Fruit fly (Drosophila melanogaster) whole organism, embryonic: ENCODE measurements around the gene kat80.

Experiments used
- Bdp1 ChIP-seq: fragments of 200-800 bp; sonication (Bioruptor generic); optimal IDR thresholded peaks from 3 replicates; lab custom pipeline; 2016; ENCODE audit warnings: missing biosample characterization, missing genetic modification characterization
- CG12942 ChIP-seq: fragments of 200-800 bp; sonication (Bioruptor generic); optimal IDR thresholded peaks from 3 replicates; lab custom pipeline; 2016; ENCODE audit warnings: missing biosample characterization, missing genetic modification characterization
- CG13123 ChIP-seq: fragments of 200-800 bp; sonication (Bioruptor generic); optimal IDR thresholded peaks from 2 replicates; lab custom pipeline; 2016; ENCODE audit warnings: missing biosample characterization, missing genetic modification characterization
- CG13775 ChIP-seq: fragments of 200-800 bp; sonication (Bioruptor generic); optimal IDR thresholded peaks from 3 replicates; lab custom pipeline; 2017; ENCODE audit warnings: missing biosample characterization, mild to moderate bottlenecking, missing genetic modification characterization
- CG17612 ChIP-seq: fragments of 200-800 bp; sonication (Bioruptor generic); IDR thresholded peaks from 2 replicates; pipeline ENCODE4 v1.3.6; 2022; ENCODE audit warnings: missing biosample characterization, missing genetic modification characterization
- CG17912 ChIP-seq: fragments of 200-800 bp; sonication (Bioruptor generic); optimal IDR thresholded peaks from 2 replicates; lab custom pipeline; 2018; ENCODE audit warnings: missing biosample characterization, mild to moderate bottlenecking, missing genetic modification characterization
- CG18476 ChIP-seq: fragments of 200-800 bp; sonication (Bioruptor generic); optimal IDR thresholded peaks from 2 replicates; lab custom pipeline; 2016; ENCODE audit warnings: missing biosample characterization, mild to moderate bottlenecking, missing genetic modification characterization
- CG2875 ChIP-seq: fragments of 200-800 bp; sonication (Bioruptor generic); optimal IDR thresholded peaks from 2 replicates; lab custom pipeline; 2017; ENCODE audit warnings: missing biosample characterization, mild to moderate bottlenecking, missing genetic modification characterization, missing genetic modification reagents
- CG33557 ChIP-seq: fragments of 200-800 bp; sonication (Bioruptor generic); optimal IDR thresholded peaks from 2 replicates; lab custom pipeline; 2019; ENCODE audit warnings: missing biosample characterization, mild to moderate bottlenecking, missing genetic modification characterization, moderate library complexity
- CG34224 ChIP-seq: fragments of 200-800 bp; sonication (Bioruptor generic); IDR thresholded peaks from 3 replicates; pipeline ENCODE4 v1.3.6; 2022; ENCODE audit warnings: missing biosample characterization, missing genetic modification characterization; ENCODE audit not compliant: partially characterized antibody
- CG3838 ChIP-seq: fragments of 200-800 bp; sonication (Bioruptor generic); optimal IDR thresholded peaks from 3 replicates; lab custom pipeline; 2016; ENCODE audit warnings: missing biosample characterization, missing genetic modification characterization
- CG4707 ChIP-seq: fragments of 200-800 bp; sonication (Bioruptor generic); optimal IDR thresholded peaks from 2 replicates; lab custom pipeline; 2018; ENCODE audit warnings: missing biosample characterization, mild to moderate bottlenecking, missing genetic modification characterization, moderate library complexity
- CG4854 ChIP-seq: fragments of 200-800 bp; sonication (Bioruptor generic); optimal IDR thresholded peaks from 2 replicates; lab custom pipeline; 2016; ENCODE audit warnings: missing biosample characterization, missing genetic modification characterization, inconsistent platforms
- CG5245 ChIP-seq: fragments of 200-800 bp; sonication (Bioruptor generic); optimal IDR thresholded peaks from 3 replicates; lab custom pipeline; 2016; ENCODE audit warnings: missing biosample characterization, missing genetic modification characterization
- CG6654 ChIP-seq: fragments of 200-800 bp; sonication (Bioruptor generic); optimal IDR thresholded peaks from 2 replicates; lab custom pipeline; 2017; ENCODE audit warnings: missing biosample characterization, mild to moderate bottlenecking, missing genetic modification characterization
- CG7987 ChIP-seq: fragments of 200-800 bp; sonication (Bioruptor generic); optimal IDR thresholded peaks from 2 replicates; lab custom pipeline; 2018; ENCODE audit warnings: missing biosample characterization, mild to moderate bottlenecking, missing genetic modification characterization, moderate library complexity
- CG8089 ChIP-seq: fragments of 200-800 bp; sonication (Bioruptor generic); optimal IDR thresholded peaks from 3 replicates; lab custom pipeline; 2016; ENCODE audit warnings: missing biosample characterization, missing genetic modification characterization
- CG9215 ChIP-seq: fragments of 200-800 bp; sonication (Bioruptor generic); IDR thresholded peaks from 2 replicates; pipeline ENCODE4 v1.3.6; 2022; ENCODE audit warnings: missing biosample characterization, missing genetic modification characterization
- Camta ChIP-seq: fragments of 200-800 bp; sonication (Bioruptor generic); optimal IDR thresholded peaks from 2 replicates; lab custom pipeline; 2016; ENCODE audit warnings: missing biosample characterization, missing genetic modification characterization
- CoRest ChIP-seq: fragments of 200-800 bp; sonication (Bioruptor generic); optimal IDR thresholded peaks from 3 replicates; lab custom pipeline; 2018; ENCODE audit warnings: missing biosample characterization, mild to moderate bottlenecking, missing genetic modification characterization, moderate library complexity
- D19A ChIP-seq: fragments of 200-800 bp; optimal IDR thresholded peaks from 3 replicates; lab custom pipeline; 2019; ENCODE audit warnings: missing biosample characterization, mild to moderate bottlenecking, missing genetic modification characterization, moderate library complexity
- Dref ChIP-seq: fragments of 200-800 bp; sonication (Bioruptor generic); IDR thresholded peaks from 2 replicates; pipeline ENCODE4 v1.3.6; 2022; ENCODE audit warnings: missing biosample characterization, missing genetic modification characterization
- E2f1 ChIP-seq: fragments of 200-800 bp; sonication (Bioruptor generic); IDR thresholded peaks from 2 replicates; pipeline ENCODE4 v1.3.6; 2022; ENCODE audit warnings: missing biosample characterization, missing genetic modification characterization
- Ets97D ChIP-seq: fragments of 200-800 bp; sonication (Bioruptor generic); optimal IDR thresholded peaks from 3 replicates; lab custom pipeline; 2016; ENCODE audit warnings: missing biosample characterization, missing genetic modification characterization
- Hand ChIP-seq: fragments of 200-800 bp; sonication (Bioruptor generic); optimal IDR thresholded peaks from 2 replicates; lab custom pipeline; 2017; ENCODE audit warnings: mild to moderate bottlenecking, missing biosample characterization, missing genetic modification reagents, missing genetic modification characterization
- Hmr ChIP-seq: fragments of 200-800 bp; sonication (Bioruptor generic); optimal IDR thresholded peaks from 3 replicates; lab custom pipeline; 2017; ENCODE audit warnings: mild to moderate bottlenecking, missing biosample characterization, missing genetic modification reagents, missing genetic modification characterization
- Hr51 ChIP-seq, 2 experiments: fragments of 200-800 bp; sonication (Bioruptor generic); optimal IDR thresholded peaks; 2 replicates in 1 of 2; 3 replicates in 1 of 2; lab custom pipeline; 2016 to 2018; ENCODE audit warnings: missing biosample characterization in 2 of 2, missing genetic modification characterization in 2 of 2, mild to moderate bottlenecking in 1 of 2, moderate library complexity in 1 of 2
- Kr ChIP-seq: fragments of 200-800 bp; sonication (Bioruptor generic); optimal IDR thresholded peaks from 2 replicates; lab custom pipeline; 2017; ENCODE audit warnings: missing biosample characterization, mild to moderate bottlenecking, missing genetic modification characterization
- NK7.1 ChIP-seq: fragments of 200-800 bp; sonication (Bioruptor generic); optimal IDR thresholded peaks from 3 replicates; lab custom pipeline; 2016; ENCODE audit warnings: missing biosample characterization, missing genetic modification characterization
- Nf-YA ChIP-seq: fragments of 200-800 bp; sonication (Bioruptor generic); IDR thresholded peaks from 2 replicates; pipeline ENCODE4 v1.3.6; 2022; ENCODE audit warnings: missing biosample characterization, missing genetic modification characterization
- Nf-YB ChIP-seq: fragments of 200-800 bp; sonication (Bioruptor generic); optimal IDR thresholded peaks from 3 replicates; lab custom pipeline; 2019; ENCODE audit warnings: missing biosample characterization, mild to moderate bottlenecking, missing genetic modification characterization, moderate library complexity
- Ssrp ChIP-seq: fragments of 200-800 bp; sonication (Bioruptor generic); optimal IDR thresholded peaks from 2 replicates; lab custom pipeline; 2018; ENCODE audit warnings: missing biosample characterization, mild to moderate bottlenecking, missing genetic modification characterization, moderate library complexity
- Tbp ChIP-seq: fragments of >200 bp; optimal IDR thresholded peaks from 2 replicates; lab custom pipeline; 2018; ENCODE audit warnings: missing biosample characterization, missing genetic modification characterization
- cato ChIP-seq: fragments of 200-800 bp; sonication (Bioruptor generic); optimal IDR thresholded peaks from 2 replicates; lab custom pipeline; 2016; ENCODE audit warnings: missing biosample characterization, missing genetic modification characterization, borderline replicate concordance
- chm ChIP-seq: fragments of 200-800 bp; sonication (Bioruptor generic); IDR thresholded peaks from 2 replicates; pipeline ENCODE4 v1.3.6; 2022; ENCODE audit warnings: missing biosample characterization, missing genetic modification characterization
- da ChIP-seq: fragments of 200-800 bp; sonication (Bioruptor generic); optimal IDR thresholded peaks from 2 replicates; lab custom pipeline; 2016; ENCODE audit warnings: missing biosample characterization, missing genetic modification characterization
- dmrt99B ChIP-seq: fragments of 200-800 bp; sonication (Bioruptor generic); optimal IDR thresholded peaks from 2 replicates; lab custom pipeline; 2018; ENCODE audit warnings: missing biosample characterization, mild to moderate bottlenecking, missing genetic modification characterization, moderate library complexity
- gfzf ChIP-seq: fragments of 200-800 bp; sonication (Bioruptor generic); optimal IDR thresholded peaks from 2 replicates; lab custom pipeline; 2016; ENCODE audit warnings: missing biosample characterization, mild to moderate bottlenecking, missing genetic modification characterization, moderate library complexity
- grau ChIP-seq: fragments of 200-800 bp; optimal IDR thresholded peaks from 3 replicates; lab custom pipeline; 2019; ENCODE audit warnings: missing biosample characterization, mild to moderate bottlenecking, missing genetic modification characterization, moderate library complexity
- h ChIP-seq: fragments of >200 bp; optimal IDR thresholded peaks from 2 replicates; lab custom pipeline; 2017
- ind ChIP-seq: fragments of 200-800 bp; sonication (Bioruptor generic); optimal IDR thresholded peaks from 3 replicates; lab custom pipeline; 2016; ENCODE audit warnings: missing biosample characterization, missing genetic modification characterization
- mld ChIP-seq: fragments of 200-800 bp; sonication (Bioruptor generic); IDR thresholded peaks from 3 replicates; pipeline ENCODE4 v1.3.6; 2022; ENCODE audit warnings: missing biosample characterization, missing genetic modification characterization; ENCODE audit not compliant: partially characterized antibody
- pfk ChIP-seq: fragments of 200-800 bp; sonication (Bioruptor generic); optimal IDR thresholded peaks from 2 replicates; lab custom pipeline; 2018; ENCODE audit warnings: missing biosample characterization, mild to moderate bottlenecking, missing genetic modification characterization, moderate library complexity
- pnt ChIP-seq: fragments of 200-800 bp; sonication (Bioruptor generic); optimal IDR thresholded peaks from 3 replicates; lab custom pipeline; 2016; ENCODE audit warnings: missing biosample characterization, missing genetic modification characterization
- seq ChIP-seq: fragments of 200-800 bp; sonication (Bioruptor generic); IDR thresholded peaks from 2 replicates; pipeline ENCODE4 v1.3.6; 2022; ENCODE audit warnings: missing biosample characterization, missing genetic modification characterization
- sim ChIP-seq: fragments of 200-800 bp; sonication (Bioruptor generic); IDR thresholded peaks from 2 replicates; pipeline ENCODE4 v1.3.6; 2022; ENCODE audit warnings: missing biosample characterization, missing genetic modification characterization
- sna ChIP-seq: fragments of 200-800 bp; sonication (Bioruptor generic); IDR thresholded peaks from 2 replicates; pipeline ENCODE4 v1.3.6; 2022; ENCODE audit warnings: missing biosample characterization, missing genetic modification characterization; ENCODE audit not compliant: partially characterized antibody
- sr ChIP-seq: fragments of 200-800 bp; sonication (Bioruptor generic); IDR thresholded peaks from 3 replicates; pipeline ENCODE4 v1.3.6; 2022; ENCODE audit warnings: missing biosample characterization, missing genetic modification characterization
- tio ChIP-seq: fragments of 200-800 bp; sonication (Bioruptor generic); optimal IDR thresholded peaks from 2 replicates; lab custom pipeline; 2017; ENCODE audit warnings: missing biosample characterization, missing genetic modification characterization, inconsistent platforms
- unpg ChIP-seq: fragments of 200-800 bp; sonication (Bioruptor generic); optimal IDR thresholded peaks from 3 replicates; lab custom pipeline; 2018; ENCODE audit warnings: missing biosample characterization, mild to moderate bottlenecking, missing genetic modification characterization, moderate library complexity
- vvl ChIP-seq: fragments of 200-800 bp; sonication (Bioruptor generic); IDR thresholded peaks from 2 replicates; pipeline ENCODE4 v1.3.6; 2022; ENCODE audit warnings: missing biosample characterization, missing genetic modification characterization
- wdn ChIP-seq: fragments of 200-800 bp; sonication (Bioruptor generic); IDR thresholded peaks from 2 replicates; pipeline ENCODE4 v1.3.6; 2022; ENCODE audit warnings: missing biosample characterization, missing genetic modification characterization

Gene kat80

dm6 chrX:16323063-16323462 lies 47.1 kb upstream of the kat80 start, which contains the start of the genes CG9917 and CG32579:
Gene CG9917, minus strand, starts transcription at chrX:16323231.
Gene CG32579, plus strand, starts transcription at chrX:16323286.
- TF ChIP-seq CG2875 (GFP tag; lab: Kevin White, UChicago), result no peak
- no peak for TF ChIP-seq CG33557 (GFP tag; lab: Kevin White, UChicago)
- no peak for TF ChIP-seq h (lab: Kevin White, UChicago)
- no peak for TF ChIP-seq CG8089 (GFP tag; lab: Kevin White, UChicago)
- TF ChIP-seq unpg (GFP tag; lab: Kevin White, UChicago), result no peak
- TF ChIP-seq CG4707 (GFP tag; lab: Kevin White, UChicago), result no peak
- TF ChIP-seq grau (tag; lab: Kevin White, UChicago), result no peak
- no peak for TF ChIP-seq CG13775 (GFP tag; lab: Kevin White, UChicago)
- TF ChIP-seq Nf-YB (GFP tag; lab: Kevin White, UChicago), result no peak
- no peak for TF ChIP-seq CG4854 (GFP tag; lab: Kevin White, UChicago)
- TF ChIP-seq tio (GFP tag; lab: Kevin White, UChicago), result no peak
- TF ChIP-seq Kr, result no peak
- no peak for TF ChIP-seq pnt (GFP tag; lab: Kevin White, UChicago)
- peak; percentile 71; the same call in 2 of the 3 replicates for TF ChIP-seq mld (GFP tag; lab: Robert Waterston, UW)
- TF ChIP-seq Tbp (GFP tag; lab: Kevin White, UChicago), result no peak
- TF ChIP-seq gfzf (GFP tag; lab: Kevin White, UChicago), result no peak
- no peak for TF ChIP-seq Hand (GFP tag; lab: Kevin White, UChicago)
- no peak for TF ChIP-seq da
- no peak for TF ChIP-seq sr (GFP tag; lab: Robert Waterston, UW)
- no peak for TF ChIP-seq CG13123 (GFP tag; lab: Kevin White, UChicago)
- TF ChIP-seq CG3838 (GFP tag; lab: Kevin White, UChicago), result no peak
- no peak for TF ChIP-seq dmrt99B (tag; lab: Kevin White, UChicago)
- peak; percentile 10 for TF ChIP-seq CoRest (tag; lab: Kevin White, UChicago)
- TF ChIP-seq wdn (GFP tag; lab: Robert Waterston, UW), result no peak
- no peak for TF ChIP-seq Ssrp (tag; lab: Kevin White, UChicago)
- no peak for TF ChIP-seq CG9215 (GFP tag; lab: Robert Waterston, UW)
- no peak for TF ChIP-seq Camta (GFP tag; lab: Kevin White, UChicago)
- TF ChIP-seq cato (GFP tag; lab: Kevin White, UChicago), result no peak
- TF ChIP-seq E2f1 (GFP tag; lab: Robert Waterston, UW), result no peak
- no peak for TF ChIP-seq CG18476 (GFP tag; lab: Kevin White, UChicago)
- peak; percentile 81 for TF ChIP-seq CG34224
- TF ChIP-seq Hmr (GFP tag; lab: Kevin White, UChicago), result no peak
- TF ChIP-seq pfk (GFP tag; lab: Kevin White, UChicago), result peak; percentile 59
- TF ChIP-seq CG5245 (GFP tag; lab: Kevin White, UChicago), result no peak
- no peak for TF ChIP-seq CG17612
- TF ChIP-seq Bdp1 (GFP tag; lab: Kevin White, UChicago), result no peak
- peak; percentile 55 for TF ChIP-seq Ets97D (GFP tag; lab: Kevin White, UChicago)
- TF ChIP-seq Nf-YA, result no peak
- TF ChIP-seq ind, result no peak
- no peak for TF ChIP-seq Hr51 (GFP tag; optimal IDR thresholded peaks at IDR 0.05; lab: Kevin White, UChicago)
- TF ChIP-seq CG7987 (GFP tag; lab: Kevin White, UChicago), result no peak
- TF ChIP-seq Dref, result peak; percentile 92
- peak; percentile 63 for TF ChIP-seq sna
- TF ChIP-seq NK7.1, result no peak
- no peak for TF ChIP-seq sim (GFP tag; lab: Robert Waterston, UW)
- TF ChIP-seq CG17912 (GFP tag; lab: Kevin White, UChicago), result no peak
- no peak for TF ChIP-seq CG6654 (GFP tag; lab: Kevin White, UChicago)
- TF ChIP-seq CG12942, result no peak
- peak; percentile 47; the same call in 1 of the 2 replicates for TF ChIP-seq vvl (GFP tag; lab: Robert Waterston, UW)
- TF ChIP-seq chm (GFP tag; lab: Robert Waterston, UW), result no peak
- no peak for TF ChIP-seq seq (GFP tag; lab: Robert Waterston, UW)
- no peak for TF ChIP-seq D19A (tag; lab: Kevin White, UChicago)
